Worm (Caenorhabditis elegans): Measurements from ENCODE around the gene M02D8.5.

DNA sequence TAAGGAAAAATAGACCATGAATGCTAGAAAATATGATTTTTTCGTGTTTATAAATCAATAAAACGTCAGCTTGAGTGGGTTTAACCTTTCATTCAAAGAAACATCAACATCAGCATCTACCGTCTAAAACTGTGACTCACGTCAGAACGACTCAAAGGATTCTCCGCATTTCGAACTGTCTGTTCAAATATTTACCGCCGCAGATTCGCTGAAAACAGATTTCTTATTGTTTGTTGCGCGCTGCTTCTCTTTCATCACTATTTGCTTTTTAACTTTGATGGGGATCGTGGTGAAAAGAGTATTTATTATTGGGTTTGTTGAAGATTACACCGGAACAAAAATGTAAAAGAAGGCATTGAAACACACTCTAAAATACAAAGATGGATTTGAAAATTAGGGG is 40.1 kb downstream of the M02D8.5 start:
- TF ChIP-seq lsy-2 (tag; optimal IDR thresholded peaks at IDR 0.05) = no peak
- no peak for TF ChIP-seq mdl-1 (tag; optimal IDR thresholded peaks at IDR 0.05)
- no peak for TF ChIP-seq unc-39 (tag; optimal IDR thresholded peaks at IDR 0.05)
- TF ChIP-seq alr-1 (tag; optimal IDR thresholded peaks at IDR 0.05) = no peak
